Fruit fly (Drosophila melanogaster) whole organism, adult: ENCODE measurements around the gene Smu1.

Source experiments
- CG11617 ChIP-seq: fragments of 200-800 bp; sonication (Bioruptor generic); optimal IDR thresholded peaks from 2 replicates; lab custom pipeline; 2017; ENCODE audit warnings: mild to moderate bottlenecking, missing biosample characterization, missing genetic modification reagents, missing genetic modification characterization
- CG12768 ChIP-seq: fragments of 200-800 bp; sonication (Bioruptor generic); optimal IDR thresholded peaks from 2 replicates; lab custom pipeline; 2017; ENCODE audit warnings: missing biosample characterization, missing genetic modification characterization, mild to moderate bottlenecking, moderate library complexity, missing genetic modification reagents
- CG14711 ChIP-seq: fragments of 200-800 bp; sonication (Bioruptor generic); optimal IDR thresholded peaks from 2 replicates; lab custom pipeline; 2018; ENCODE audit warnings: missing biosample characterization, mild to moderate bottlenecking, missing genetic modification characterization, moderate library complexity
- CG1620 ChIP-seq: fragments of 200-800 bp; sonication (Bioruptor generic); optimal IDR thresholded peaks from 2 replicates; lab custom pipeline; 2016; ENCODE audit warnings: missing biosample characterization, missing genetic modification characterization
- CG33017 ChIP-seq: fragments of 200-800 bp; sonication (Bioruptor generic); optimal IDR thresholded peaks from 2 replicates; lab custom pipeline; 2018; ENCODE audit warnings: missing biosample characterization, mild to moderate bottlenecking, missing genetic modification characterization, moderate library complexity
- CG5204 ChIP-seq: fragments of 200-800 bp; sonication (Bioruptor generic); optimal IDR thresholded peaks from 2 replicates; lab custom pipeline; 2016; ENCODE audit warnings: missing biosample characterization, missing genetic modification characterization
- CG7045 ChIP-seq: fragments of 200-800 bp; sonication (Bioruptor generic); optimal IDR thresholded peaks from 2 replicates; lab custom pipeline; 2017; ENCODE audit warnings: missing biosample characterization, mild to moderate bottlenecking, missing genetic modification characterization
- CG7101 ChIP-seq: fragments of 200-800 bp; sonication (Bioruptor generic); optimal IDR thresholded peaks from 2 replicates; lab custom pipeline; 2018; ENCODE audit warnings: missing biosample characterization, mild to moderate bottlenecking, missing genetic modification characterization, moderate library complexity
- Clk ChIP-seq: fragments of 200-800 bp; sonication (Bioruptor generic); optimal IDR thresholded peaks from 2 replicates; lab custom pipeline; 2017; ENCODE audit warnings: missing biosample characterization, missing genetic modification characterization
- Crg-1 ChIP-seq: fragments of 200-800 bp; sonication (Bioruptor generic); optimal IDR thresholded peaks from 2 replicates; lab custom pipeline; 2016; ENCODE audit warnings: missing biosample characterization, missing genetic modification characterization
- Hr96 ChIP-seq: fragments of 200-800 bp; sonication (Bioruptor generic); optimal IDR thresholded peaks from 2 replicates; lab custom pipeline; 2016; ENCODE audit warnings: missing biosample characterization, missing genetic modification characterization
- Mnt ChIP-seq: fragments of 200-800 bp; sonication (Bioruptor generic); optimal IDR thresholded peaks from 2 replicates; lab custom pipeline; 2016; ENCODE audit warnings: missing biosample characterization, mild to moderate bottlenecking, missing genetic modification characterization
- bab1 ChIP-seq: fragments of 200-800 bp; sonication (Bioruptor generic); optimal IDR thresholded peaks from 3 replicates; lab custom pipeline; 2019; ENCODE audit warnings: missing biosample characterization, mild to moderate bottlenecking, missing genetic modification characterization, moderate library complexity
- cic ChIP-seq: fragments of 200-800 bp; sonication (Bioruptor generic); optimal IDR thresholded peaks from 2 replicates; lab custom pipeline; 2017; ENCODE audit warnings: missing biosample characterization, mild to moderate bottlenecking, missing genetic modification characterization, moderate library complexity
- cnc ChIP-seq, 2 experiments: fragments of >200 bp; optimal IDR thresholded peaks; 2 replicates each; lab custom pipeline; 2017
- kay ChIP-seq: fragments of 200-800 bp; sonication (Bioruptor generic); peaks from one replicate; lab custom pipeline; 2016; ENCODE audit warnings: missing biosample characterization, missing genetic modification characterization, borderline replicate concordance
- ovo ChIP-seq: fragments of 200-800 bp; sonication (Bioruptor generic); optimal IDR thresholded peaks from 2 replicates; lab custom pipeline; 2016; ENCODE audit warnings: missing biosample characterization, missing genetic modification characterization
- pad ChIP-seq: fragments of 200-800 bp; sonication (Bioruptor generic); optimal IDR thresholded peaks from 3 replicates; lab custom pipeline; 2017; ENCODE audit warnings: missing biosample characterization, missing genetic modification characterization, mild to moderate bottlenecking, moderate library complexity, missing genetic modification reagents
- tj ChIP-seq: fragments of 200-800 bp; sonication (Bioruptor generic); optimal IDR thresholded peaks from 3 replicates; lab custom pipeline; 2017; ENCODE audit warnings: missing biosample characterization, mild to moderate bottlenecking, missing genetic modification characterization, moderate library complexity
- toe ChIP-seq: fragments of 200-800 bp; sonication (Bioruptor generic); optimal IDR thresholded peaks from 2 replicates; lab custom pipeline; 2016; ENCODE audit warnings: missing biosample characterization, missing genetic modification characterization

Gene Smu1

dm6 chr3R:19001701-19002100, 20.6 kb upstream of the Smu1 start:
- TF ChIP-seq CG5204 (GFP tag; lab: Kevin White, UChicago): no peak
- TF ChIP-seq bab1: no peak
- TF ChIP-seq CG7101 (tag; lab: Kevin White, UChicago): no peak
- TF ChIP-seq Clk: no peak
- TF ChIP-seq CG1620 (GFP tag; lab: Kevin White, UChicago): no peak
- TF ChIP-seq toe (GFP tag; lab: Kevin White, UChicago): no peak
- no peak for TF ChIP-seq Crg-1 (GFP tag; lab: Kevin White, UChicago)
- no peak for TF ChIP-seq kay (GFP tag; lab: Kevin White, UChicago)
- TF ChIP-seq ovo (GFP tag; lab: Kevin White, UChicago): no peak
- no peak for TF ChIP-seq CG7045
- no peak for TF ChIP-seq Mnt (GFP tag; lab: Kevin White, UChicago)
- no peak for TF ChIP-seq tj (GFP tag; lab: Kevin White, UChicago)
- TF ChIP-seq CG14711 (tag; lab: Kevin White, UChicago): no peak
- TF ChIP-seq pad (GFP tag; lab: Kevin White, UChicago): no peak
- no peak for TF ChIP-seq CG12768 (GFP tag; lab: Kevin White, UChicago)
- no peak for TF ChIP-seq CG33017 (tag; lab: Kevin White, UChicago)
- TF ChIP-seq cic (GFP tag; lab: Kevin White, UChicago): no peak
- TF ChIP-seq Hr96: no peak
- TF ChIP-seq cnc (optimal IDR thresholded peaks at IDR 0.05; lab: Kevin White, UChicago): no peak

- no peak for TF ChIP-seq CG33017 (tag; lab: Kevin White, UChicago)
- no peak for TF ChIP-seq CG11617 (GFP tag; lab: Kevin White, UChicago)
- no peak for TF ChIP-seq Mnt (GFP tag; lab: Kevin White, UChicago)
- TF ChIP-seq Hr96: no peak
- no peak for TF ChIP-seq CG7045
Observed at dm6 chr3R:18999906-19000451, 18.9 kb upstream of the Smu1 start.

DNA sequence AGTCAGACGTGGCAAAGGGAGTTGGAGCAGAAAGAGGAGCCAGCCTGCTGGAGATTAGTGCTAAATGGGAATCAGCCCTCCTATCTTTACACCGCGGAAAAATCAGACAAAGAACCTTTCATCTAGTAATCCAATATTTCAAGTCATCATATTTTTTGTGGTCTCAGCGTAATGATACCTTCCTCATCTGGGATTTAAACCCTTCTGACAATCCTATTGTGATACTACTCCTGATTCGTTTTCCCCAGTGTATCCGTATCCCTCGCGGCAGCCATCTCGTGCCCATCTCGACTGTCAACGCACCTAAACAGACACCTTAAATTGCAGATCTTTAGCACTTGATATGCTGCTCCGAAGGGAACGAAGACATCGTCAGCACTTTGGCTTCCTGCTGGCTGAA, 17.2 kb upstream of the Smu1 start:
- TF ChIP-seq toe (GFP tag; lab: Kevin White, UChicago): no peak
- no peak for TF ChIP-seq Crg-1 (GFP tag; lab: Kevin White, UChicago)
- TF ChIP-seq CG14711 (tag; lab: Kevin White, UChicago): no peak
- TF ChIP-seq cnc (optimal IDR thresholded peaks at IDR 0.05; lab: Kevin White, UChicago): no peak
- TF ChIP-seq Mnt (GFP tag; lab: Kevin White, UChicago): no peak
- no peak for TF ChIP-seq bab1
- no peak for TF ChIP-seq tj (GFP tag; lab: Kevin White, UChicago)
- TF ChIP-seq CG5204 (GFP tag; lab: Kevin White, UChicago): no peak
- no peak for TF ChIP-seq CG7045
- TF ChIP-seq Clk: no peak
- TF ChIP-seq Hr96: no peak
- TF ChIP-seq CG11617 (GFP tag; lab: Kevin White, UChicago): no peak
- no peak for TF ChIP-seq CG12768 (GFP tag; lab: Kevin White, UChicago)
- TF ChIP-seq CG33017 (tag; lab: Kevin White, UChicago): no peak

- TF ChIP-seq CG7045 (no peak), CG7101 (tag; lab: Kevin White, UChicago) (peak; percentile 23), pad (GFP tag; lab: Kevin White, UChicago) (no peak), tj (GFP tag; lab: Kevin White, UChicago) (no peak), toe (GFP tag; lab: Kevin White, UChicago) (no peak), CG33017 (tag; lab: Kevin White, UChicago) (no peak), Crg-1 (GFP tag; lab: Kevin White, UChicago) (no peak), CG1620 (GFP tag; lab: Kevin White, UChicago) (no peak), Clk (no peak), CG11617 (GFP tag; lab: Kevin White, UChicago) (peak; percentile 13), bab1 (no peak), cic (GFP tag; lab: Kevin White, UChicago) (no peak), cnc (optimal IDR thresholded peaks at IDR 0.05; lab: Kevin White, UChicago) (no peak), ovo (GFP tag; lab: Kevin White, UChicago) (peak; percentile 20), CG14711 (tag; lab: Kevin White, UChicago) (no peak), CG5204 (GFP tag; lab: Kevin White, UChicago) (no peak), Hr96 (no peak), CG12768 (GFP tag; lab: Kevin White, UChicago) (no peak), kay (GFP tag; lab: Kevin White, UChicago) (peak; percentile 43)
Observed at dm6 chr3R:18997388-18998287, 16.5 kb upstream of the Smu1 start.

- TF ChIP-seq CG33017 (tag; lab: Kevin White, UChicago): no peak
- peak; percentile 18 for TF ChIP-seq kay (GFP tag; lab: Kevin White, UChicago)
Observed at dm6 chr3R:18995556-18996272, 14.6 kb upstream of the Smu1 start.
